Worm (Caenorhabditis elegans): Measurements from ENCODE around the gene Y59C2A.1.
"Not testable (repeated sequence)": the region's sequence is repeated elsewhere in the genome, so short reads cannot be mapped to it uniquely, and the experiment has no call there.

Y59C2A.1 gene

ce11 chrII:2236352-2236751 is 28.4 kb downstream of the Y59C2A.1 start:
- no peak for TF ChIP-seq ceh-36 (tag; optimal IDR thresholded peaks at IDR 0.05)
- TF ChIP-seq tbx-37 (GFP tag; conservative IDR thresholded peaks at IDR 0.05), result no peak
- TF ChIP-seq B0310.2 (tag; optimal IDR thresholded peaks at IDR 0.05), result no peak
- TF ChIP-seq aly-1 (tag; optimal IDR thresholded peaks at IDR 0.05), result no peak
- no peak for TF ChIP-seq ets-7 (tag; optimal IDR thresholded peaks at IDR 0.05)
- TF ChIP-seq sea-1 (GFP tag; conservative IDR thresholded peaks at IDR 0.05), result no peak
- TF ChIP-seq tra-4 (tag; optimal IDR thresholded peaks at IDR 0.05), result no peak
- TF ChIP-seq tbx-11 (GFP tag; IDR thresholded peaks at IDR 0.05), result no peak
- no peak for TF ChIP-seq hmbx-1 (tag; optimal IDR thresholded peaks at IDR 0.05)
- no peak for TF ChIP-seq hmg-4 (GFP tag; optimal IDR thresholded peaks at IDR 0.05)
- no peak for TF ChIP-seq pes-1 (GFP tag; IDR thresholded peaks at IDR 0.05)
- no peak for TF ChIP-seq scrt-1 (GFP tag; IDR thresholded peaks at IDR 0.05)

DNA sequence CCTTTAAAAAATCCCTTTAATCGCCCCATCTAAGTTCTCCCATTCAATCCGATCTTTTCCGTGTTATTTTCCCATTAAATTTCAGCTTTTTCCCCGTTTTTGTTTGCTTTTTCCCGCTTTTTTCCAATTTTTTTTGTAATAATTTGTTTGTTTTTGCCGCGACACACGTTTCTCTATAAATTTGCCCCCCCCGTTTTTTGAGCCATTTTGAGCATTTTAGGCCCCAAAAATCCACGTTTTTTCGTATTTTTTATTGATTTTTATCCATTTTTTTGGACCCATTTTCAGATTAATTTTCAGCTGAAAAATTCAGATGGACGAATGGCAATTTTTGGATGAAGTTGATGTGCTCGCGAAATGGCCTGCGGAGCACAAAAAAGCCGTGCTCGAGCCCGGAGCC is 35.4 kb downstream of the Y59C2A.1 start, which contains the start of gene F54A3.2:
F54A3.2 (plus strand) TSS at position 301 of the 400 bp plus-strand sequence.
- TF ChIP-seq tbx-37 (GFP tag; conservative IDR thresholded peaks at IDR 0.05) (no peak), pes-1 (GFP tag; IDR thresholded peaks at IDR 0.05) (no peak), ceh-36 (tag; optimal IDR thresholded peaks at IDR 0.05) (no peak), ets-7 (tag; optimal IDR thresholded peaks at IDR 0.05) (no peak), sea-1 (GFP tag; conservative IDR thresholded peaks at IDR 0.05) (no peak), hmbx-1 (tag; optimal IDR thresholded peaks at IDR 0.05) (no peak), scrt-1 (GFP tag; IDR thresholded peaks at IDR 0.05) (no peak), tra-4 (tag; optimal IDR thresholded peaks at IDR 0.05) (no peak), ceh-13 (GFP tag; optimal IDR thresholded peaks at IDR 0.05) (no peak), F13C5.2 (tag; optimal IDR thresholded peaks at IDR 0.05) (no peak)

DNA sequence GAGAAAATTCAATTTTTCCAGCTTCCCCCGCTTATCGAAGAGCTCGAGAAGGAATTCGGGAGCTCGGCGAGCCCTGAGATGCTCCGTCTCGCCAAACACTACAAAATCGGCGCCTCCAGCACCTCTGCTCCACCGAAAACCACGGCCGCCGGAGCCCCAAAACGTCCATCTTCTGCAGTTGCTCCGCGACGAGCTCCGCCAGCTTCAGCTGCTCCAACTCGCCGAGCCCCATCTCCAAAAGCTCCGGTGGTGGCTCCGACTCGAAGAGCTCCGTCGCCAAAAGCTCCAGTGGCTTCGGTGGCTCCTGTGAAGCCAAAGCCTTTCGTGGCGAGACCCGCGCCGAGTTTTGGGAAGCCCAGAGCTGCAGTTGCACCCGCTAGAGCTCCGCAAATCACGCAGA is 43.7 kb downstream of the Y59C2A.1 start:
- TF ChIP-seq tbx-37 (GFP tag; conservative IDR thresholded peaks at IDR 0.05) (no peak), tbx-11 (GFP tag; IDR thresholded peaks at IDR 0.05) (no peak), flt-1 (GFP tag; IDR thresholded peaks at IDR 0.05) (no peak), ceh-36 (tag; optimal IDR thresholded peaks at IDR 0.05) (no peak), ceh-13 (GFP tag; optimal IDR thresholded peaks at IDR 0.05) (no peak), tra-4 (tag; optimal IDR thresholded peaks at IDR 0.05) (no peak), scrt-1 (GFP tag; IDR thresholded peaks at IDR 0.05) (no peak), B0310.2 (tag; optimal IDR thresholded peaks at IDR 0.05) (no peak), hmg-4 (GFP tag; optimal IDR thresholded peaks at IDR 0.05) (no peak), sea-1 (GFP tag; conservative IDR thresholded peaks at IDR 0.05) (no peak), F13C5.2 (tag; optimal IDR thresholded peaks at IDR 0.05) (no peak), aly-1 (tag; optimal IDR thresholded peaks at IDR 0.05) (no peak), ets-7 (tag; optimal IDR thresholded peaks at IDR 0.05) (no peak)

- TF ChIP-seq pes-1 (GFP tag; IDR thresholded peaks at IDR 0.05) (no peak), F13C5.2 (tag; optimal IDR thresholded peaks at IDR 0.05) (no peak), hnd-1 (tag; optimal IDR thresholded peaks at IDR 0.05) (no peak), flt-1 (GFP tag; IDR thresholded peaks at IDR 0.05) (no peak), tbx-11 (GFP tag; IDR thresholded peaks at IDR 0.05) (no peak), B0310.2 (tag; optimal IDR thresholded peaks at IDR 0.05) (no peak), ama-1 (optimal IDR thresholded peaks at IDR 0.05) (no peak), ceh-13 (GFP tag; optimal IDR thresholded peaks at IDR 0.05) (no peak)
Measured at ce11 chrII:2253676-2254075, 45.8 kb downstream of the Y59C2A.1 start.

- TF ChIP-seq hmg-4 (GFP tag; optimal IDR thresholded peaks at IDR 0.05); hnd-1 (tag; optimal IDR thresholded peaks at IDR 0.05); tra-4 (tag; optimal IDR thresholded peaks at IDR 0.05): not testable (repeated sequence)
Measured at ce11 chrII:2254861-2255260, 46.9 kb downstream of the Y59C2A.1 start, which contains the start of gene K09F6.3. Gene K09F6.3, plus strand, starts transcription at chrII:2255161.
